Fruit fly (Drosophila melanogaster) whole organism, adult: ENCODE results near the gene cDIP.
A peak's percentile ranks its signal among the peaks of the same experiment; 100 is the strongest.

Source experiments
- CG14711 ChIP-seq: fragments of 200-800 bp; sonication (Bioruptor generic); optimal IDR thresholded peaks from 2 replicates; lab custom pipeline; 2018; ENCODE audit warnings: missing biosample characterization, mild to moderate bottlenecking, missing genetic modification characterization, moderate library complexity
- CG33017 ChIP-seq: fragments of 200-800 bp; sonication (Bioruptor generic); optimal IDR thresholded peaks from 2 replicates; lab custom pipeline; 2018; ENCODE audit warnings: missing biosample characterization, mild to moderate bottlenecking, missing genetic modification characterization, moderate library complexity
- Clk ChIP-seq: fragments of 200-800 bp; sonication (Bioruptor generic); optimal IDR thresholded peaks from 2 replicates; lab custom pipeline; 2017; ENCODE audit warnings: missing biosample characterization, missing genetic modification characterization

DNA sequence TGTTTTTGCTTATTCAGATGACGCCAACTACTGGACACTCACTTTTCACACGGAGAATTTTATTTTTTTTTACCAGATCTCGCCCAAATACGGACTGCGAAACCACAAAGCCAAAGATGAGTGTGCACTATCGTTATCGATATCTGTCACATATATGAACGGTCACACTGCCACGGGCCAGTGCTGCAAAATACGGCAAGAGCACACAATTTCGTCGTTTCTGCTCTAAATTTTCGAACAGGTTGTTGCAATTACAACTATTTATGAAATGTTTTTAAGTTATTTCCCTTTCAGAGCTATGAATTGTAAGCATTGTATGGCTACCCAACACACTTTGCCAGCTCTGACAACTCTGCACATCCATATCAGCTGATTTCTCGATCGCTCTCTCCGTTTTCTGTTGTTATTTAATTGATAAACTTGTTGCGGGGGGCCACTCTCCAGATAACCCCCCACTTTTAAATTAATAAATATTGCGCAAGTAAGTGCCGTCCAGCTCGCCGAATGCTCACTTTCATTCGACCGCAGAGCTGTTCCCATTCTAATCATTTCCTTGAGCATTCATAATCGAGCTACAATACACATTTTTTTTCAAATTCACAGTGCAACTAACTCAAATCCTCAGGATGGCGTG is 33.4 kb downstream of the cDIP start, which contains the start of the genes slmb and CG5793:
- TF ChIP-seq Clk, result peak; percentile 27
- peak; percentile 98 for TF ChIP-seq CG14711 (tag; lab: Kevin White, UChicago)
- TF ChIP-seq CG33017 (tag; lab: Kevin White, UChicago), result peak; percentile 45
